Fruit fly (Drosophila melanogaster) whole organism, embryonic: ENCODE measurements around the gene L2HGDH.

Experiments used
- Ada2b ChIP-seq: fragments of 200-800 bp; sonication (Bioruptor generic); IDR thresholded peaks from 2 replicates; pipeline ENCODE4 v1.3.6; 2022; ENCODE audit warnings: missing biosample characterization, missing genetic modification characterization
- BEAF-32 ChIP-seq: fragments of 200-800 bp; sonication (Bioruptor generic); optimal IDR thresholded peaks from 3 replicates; lab custom pipeline; 2017; ENCODE audit warnings: missing biosample characterization, missing genetic modification characterization, mild to moderate bottlenecking, moderate library complexity, missing genetic modification reagents
- BtbVII ChIP-seq: fragments of 200-800 bp; sonication (Bioruptor generic); optimal IDR thresholded peaks from 3 replicates; lab custom pipeline; 2017; ENCODE audit warnings: missing biosample characterization, mild to moderate bottlenecking, missing genetic modification characterization
- CG10147 ChIP-seq: fragments of 200-800 bp; sonication (Bioruptor generic); optimal IDR thresholded peaks from 2 replicates; lab custom pipeline; 2019; ENCODE audit warnings: missing biosample characterization, mild to moderate bottlenecking, missing genetic modification characterization, moderate library complexity
- CG10209 ChIP-seq: fragments of 200-800 bp; sonication (Bioruptor generic); optimal IDR thresholded peaks from 3 replicates; lab custom pipeline; 2017; ENCODE audit warnings: missing biosample characterization, mild to moderate bottlenecking, missing genetic modification characterization, missing genetic modification reagents
- CG10267 ChIP-seq: fragments of 200-800 bp; sonication (Bioruptor generic); optimal IDR thresholded peaks from 2 replicates; lab custom pipeline; 2018; ENCODE audit warnings: missing biosample characterization, mild to moderate bottlenecking, missing genetic modification characterization, moderate library complexity
- CG10462 ChIP-seq: fragments of 200-800 bp; sonication (Bioruptor generic); optimal IDR thresholded peaks from 2 replicates; lab custom pipeline; 2016; ENCODE audit warnings: missing biosample characterization, missing genetic modification characterization
- CG10543 ChIP-seq: fragments of 200-800 bp; sonication (Bioruptor generic); optimal IDR thresholded peaks from 3 replicates; lab custom pipeline; 2017; ENCODE audit warnings: missing biosample characterization, mild to moderate bottlenecking, missing genetic modification characterization, moderate library complexity
- CG11504 ChIP-seq: fragments of 200-800 bp; sonication (Bioruptor generic); optimal IDR thresholded peaks from 3 replicates; lab custom pipeline; 2019; ENCODE audit warnings: missing biosample characterization, mild to moderate bottlenecking, missing genetic modification characterization, moderate library complexity
- CG12236 ChIP-seq: fragments of 200-800 bp; sonication (Bioruptor generic); optimal IDR thresholded peaks from 2 replicates; lab custom pipeline; 2016; ENCODE audit warnings: missing biosample characterization, missing genetic modification characterization
- CG13894 ChIP-seq: fragments of 200-800 bp; sonication (Bioruptor generic); optimal IDR thresholded peaks from 3 replicates; lab custom pipeline; 2018; ENCODE audit warnings: missing biosample characterization, mild to moderate bottlenecking, missing genetic modification characterization, moderate library complexity
- CG17829 ChIP-seq: fragments of 200-800 bp; optimal IDR thresholded peaks from 2 replicates; lab custom pipeline; 2019; ENCODE audit warnings: missing biosample characterization, mild to moderate bottlenecking, missing genetic modification characterization, moderate library complexity
- CG2116 ChIP-seq: fragments of 200-800 bp; sonication (Bioruptor generic); optimal IDR thresholded peaks from 3 replicates; lab custom pipeline; 2018; ENCODE audit warnings: missing biosample characterization, mild to moderate bottlenecking, missing genetic modification characterization
- CG32532 ChIP-seq: fragments of 200-800 bp; sonication (Bioruptor generic); IDR thresholded peaks from 2 replicates; pipeline ENCODE4 v1.3.6; 2022; ENCODE audit warnings: missing biosample characterization, missing genetic modification characterization
- CG3281 ChIP-seq: fragments of 200-800 bp; sonication (Bioruptor generic); optimal IDR thresholded peaks from 3 replicates; lab custom pipeline; 2017; ENCODE audit warnings: missing biosample characterization, mild to moderate bottlenecking, missing genetic modification characterization
- CG34224 ChIP-seq: fragments of 200-800 bp; sonication (Bioruptor generic); IDR thresholded peaks from 3 replicates; pipeline ENCODE4 v1.3.6; 2022; ENCODE audit warnings: missing biosample characterization, missing genetic modification characterization; ENCODE audit not compliant: partially characterized antibody
- CG3726 ChIP-seq: fragments of 200-800 bp; sonication (Bioruptor generic); IDR thresholded peaks from 3 replicates; pipeline ENCODE4, ENCODE4 v1.3.6; 2022; ENCODE audit warnings: missing biosample characterization, missing genetic modification characterization
- CoRest ChIP-seq: fragments of 200-800 bp; sonication (Bioruptor generic); optimal IDR thresholded peaks from 3 replicates; lab custom pipeline; 2018; ENCODE audit warnings: missing biosample characterization, mild to moderate bottlenecking, missing genetic modification characterization, moderate library complexity
- D19B ChIP-seq: fragments of 200-800 bp; sonication (Bioruptor generic); optimal IDR thresholded peaks from 2 replicates; lab custom pipeline; 2017; ENCODE audit warnings: missing biosample characterization, mild to moderate bottlenecking, missing genetic modification characterization
- Dbx ChIP-seq: fragments of 200-800 bp; sonication (Bioruptor generic); IDR thresholded peaks from 3 replicates; pipeline ENCODE4 v1.3.6; 2022; ENCODE audit warnings: missing biosample characterization, missing genetic modification characterization
- HmgZ ChIP-seq: fragments of 200-800 bp; sonication (Bioruptor generic); optimal IDR thresholded peaks from 2 replicates; lab custom pipeline; 2018; ENCODE audit warnings: missing biosample characterization, mild to moderate bottlenecking, missing genetic modification characterization
- Kr ChIP-seq: fragments of 200-800 bp; sonication (Bioruptor generic); optimal IDR thresholded peaks from 2 replicates; lab custom pipeline; 2017; ENCODE audit warnings: missing biosample characterization, mild to moderate bottlenecking, missing genetic modification characterization
- Med ChIP-seq: fragments of 200-800 bp; sonication (Bioruptor generic); peaks from one replicate; lab custom pipeline; 2016; ENCODE audit warnings: missing biosample characterization, missing genetic modification characterization, mild to moderate bottlenecking, inconsistent platforms, moderate library complexity
- Meics ChIP-seq: fragments of 200-800 bp; sonication (Bioruptor generic); optimal IDR thresholded peaks from 2 replicates; lab custom pipeline; 2017; ENCODE audit warnings: missing biosample characterization, mild to moderate bottlenecking, missing genetic modification characterization
- NFAT ChIP-seq: fragments of 200-800 bp; sonication (Bioruptor generic); IDR thresholded peaks from 2 replicates; pipeline ENCODE4 v1.3.6; 2022; ENCODE audit warnings: missing biosample characterization, missing genetic modification characterization
- Nf-YB ChIP-seq: fragments of 200-800 bp; sonication (Bioruptor generic); optimal IDR thresholded peaks from 3 replicates; lab custom pipeline; 2019; ENCODE audit warnings: missing biosample characterization, mild to moderate bottlenecking, missing genetic modification characterization, moderate library complexity
- NfI ChIP-seq: fragments of 200-800 bp; sonication (Bioruptor generic); optimal IDR thresholded peaks from 3 replicates; lab custom pipeline; 2018; ENCODE audit warnings: missing biosample characterization, mild to moderate bottlenecking, missing genetic modification characterization, moderate library complexity
- Oli ChIP-seq: fragments of 200-800 bp; sonication (Bioruptor generic); optimal IDR thresholded peaks from 2 replicates; lab custom pipeline; 2018; ENCODE audit warnings: missing biosample characterization, mild to moderate bottlenecking, missing genetic modification characterization, moderate library complexity
- Opbp ChIP-seq: fragments of 200-800 bp; sonication (Bioruptor generic); IDR thresholded peaks from 3 replicates; pipeline ENCODE4 v1.3.6; 2022; ENCODE audit warnings: missing biosample characterization, missing genetic modification characterization; ENCODE audit not compliant: partially characterized antibody
- PHDP ChIP-seq: fragments of 200-800 bp; sonication (Bioruptor generic); optimal IDR thresholded peaks from 3 replicates; lab custom pipeline; 2018; ENCODE audit warnings: missing biosample characterization, mild to moderate bottlenecking, missing genetic modification characterization, moderate library complexity
- Sox100B ChIP-seq: fragments of 200-800 bp; sonication (Bioruptor generic); optimal IDR thresholded peaks from 3 replicates; lab custom pipeline; 2018; ENCODE audit warnings: missing biosample characterization, mild to moderate bottlenecking, missing genetic modification characterization
- ab ChIP-seq: fragments of 200-800 bp; sonication (Bioruptor generic); optimal IDR thresholded peaks from 2 replicates; lab custom pipeline; 2016; ENCODE audit warnings: missing biosample characterization, missing genetic modification characterization
- bsh ChIP-seq, 2 experiments: fragments of 200-800 bp; sonication (Bioruptor generic); optimal IDR thresholded peaks; 2 replicates each; lab custom pipeline; 2017 to 2018; ENCODE audit warnings: mild to moderate bottlenecking in 2 of 2, missing biosample characterization in 2 of 2, missing genetic modification characterization in 2 of 2, moderate library complexity in 1 of 2
- gsb ChIP-seq: fragments of 200-800 bp; sonication (Bioruptor generic); IDR thresholded peaks from 2 replicates; pipeline ENCODE4 v1.3.6; 2022; ENCODE audit warnings: missing biosample characterization, missing genetic modification characterization
- hkb ChIP-seq, 2 experiments: fragments of 200-800 bp in 1 of 2; fragments of >200 bp in 1 of 2; sonication (Bioruptor generic) in 1 of 2; IDR thresholded peaks in 1 of 2; optimal IDR thresholded peaks in 1 of 2; 2 replicates each; pipeline versions ENCODE4 v1.3.6 to Lab custom; 2017 to 2022; ENCODE audit warnings: missing biosample characterization in 1 of 2, missing genetic modification characterization in 1 of 2
- lab ChIP-seq: fragments of 200-800 bp; sonication (Bioruptor generic); optimal IDR thresholded peaks from 3 replicates; lab custom pipeline; 2017; ENCODE audit warnings: missing biosample characterization, missing genetic modification characterization, mild to moderate bottlenecking, moderate library complexity, missing genetic modification reagents
- nerfin-1 ChIP-seq: fragments of 200-800 bp; sonication (Bioruptor generic); optimal IDR thresholded peaks from 3 replicates; lab custom pipeline; 2019; ENCODE audit warnings: missing biosample characterization, mild to moderate bottlenecking, missing genetic modification characterization, moderate library complexity
- row ChIP-seq: fragments of 200-800 bp; sonication (Bioruptor generic); IDR thresholded peaks from 3 replicates; pipeline ENCODE4 v1.3.6; 2022; ENCODE audit warnings: missing biosample characterization, missing genetic modification characterization
- scrt ChIP-seq: fragments of 200-800 bp; sonication (Bioruptor generic); optimal IDR thresholded peaks from 2 replicates; lab custom pipeline; 2018; ENCODE audit warnings: missing biosample characterization, mild to moderate bottlenecking, missing genetic modification characterization, moderate library complexity
- sd ChIP-seq: fragments of 200-800 bp; sonication (Bioruptor generic); optimal IDR thresholded peaks from 3 replicates; lab custom pipeline; 2018; ENCODE audit warnings: missing biosample characterization, mild to moderate bottlenecking, missing genetic modification characterization, moderate library complexity
- sens ChIP-seq: fragments of 200-800 bp; sonication (Bioruptor generic); peaks from one replicate; lab custom pipeline; 2016; ENCODE audit warnings: missing biosample characterization, missing genetic modification characterization
- sisA ChIP-seq: fragments of 200-800 bp; sonication (Bioruptor generic); IDR thresholded peaks from 2 replicates; pipeline ENCODE4 v1.3.6; 2022; ENCODE audit warnings: missing biosample characterization, missing genetic modification characterization
- tgo ChIP-seq: fragments of 200-800 bp; sonication (Bioruptor generic); IDR thresholded peaks from 3 replicates; pipeline ENCODE4 v1.3.6; 2022; ENCODE audit warnings: missing biosample characterization, missing genetic modification characterization
- trem ChIP-seq: fragments of 200-800 bp; optimal IDR thresholded peaks from 3 replicates; lab custom pipeline; 2019; ENCODE audit warnings: missing biosample characterization, mild to moderate bottlenecking, missing genetic modification characterization, moderate library complexity
- tx ChIP-seq: fragments of 200-800 bp; sonication (Bioruptor generic); optimal IDR thresholded peaks from 2 replicates; lab custom pipeline; 2016; ENCODE audit warnings: missing biosample characterization, missing genetic modification characterization
- unpg ChIP-seq: fragments of 200-800 bp; sonication (Bioruptor generic); optimal IDR thresholded peaks from 3 replicates; lab custom pipeline; 2018; ENCODE audit warnings: missing biosample characterization, mild to moderate bottlenecking, missing genetic modification characterization, moderate library complexity
- yki ChIP-seq: fragments of >200 bp; optimal IDR thresholded peaks from 3 replicates; lab custom pipeline; 2018

Gene L2HGDH

DNA sequence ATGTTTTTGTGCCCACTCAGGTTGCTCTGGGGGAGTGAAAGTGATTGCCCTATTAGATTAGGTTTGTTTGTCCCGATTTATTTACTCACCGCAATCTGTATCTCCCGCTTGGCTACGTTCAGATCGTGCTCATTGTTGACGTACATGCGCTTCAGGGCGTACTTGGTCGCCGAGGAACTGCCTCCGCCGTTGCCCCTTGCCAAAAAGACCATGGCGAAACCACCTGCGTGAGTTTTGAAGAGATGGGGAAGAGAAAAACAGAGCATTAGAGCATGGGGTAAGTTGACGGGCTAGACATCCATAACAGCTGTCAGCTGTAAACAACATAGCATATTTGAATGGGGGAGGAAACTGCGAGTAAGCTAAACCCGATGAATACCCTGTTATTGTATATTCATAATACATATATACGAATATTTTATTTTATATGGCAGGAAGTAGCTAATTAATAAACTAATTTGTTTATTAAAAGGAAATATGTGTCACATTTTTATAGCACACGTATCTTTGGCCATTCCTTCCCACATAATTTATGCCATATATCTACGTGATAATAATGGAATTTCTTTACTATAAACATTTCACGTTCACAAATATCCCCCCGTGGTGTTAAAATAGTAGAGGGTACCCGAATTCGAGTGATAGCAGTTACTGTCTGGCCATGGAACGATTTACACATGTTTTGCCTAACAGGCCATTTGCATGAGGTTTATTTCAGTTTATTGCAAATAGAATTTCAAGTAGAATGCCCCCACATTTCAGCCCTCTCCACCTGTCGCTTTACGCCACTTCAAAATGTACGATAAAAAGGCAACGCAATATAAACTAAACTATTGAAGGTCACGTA is 8.7 kb downstream of the L2HGDH start (continued):
- TF ChIP-seq CG3726 (GFP tag; lab: Robert Waterston, UW) (no peak), trem (tag; lab: Kevin White, UChicago) (no peak), nerfin-1 (tag; lab: Kevin White, UChicago) (peak; percentile 6), yki (lab: Kevin White, UChicago) (no peak), Opbp (GFP tag; lab: Robert Waterston, UW) (no peak), lab (peak; percentile 59), NfI (GFP tag; lab: Kevin White, UChicago) (peak; percentile 8), CG10267 (tag; lab: Kevin White, UChicago) (no peak), BEAF-32 (GFP tag; lab: Kevin White, UChicago) (no peak), D19B (GFP tag; lab: Kevin White, UChicago) (peak; percentile 98), BtbVII (GFP tag; lab: Kevin White, UChicago) (peak; percentile 51), Meics (GFP tag; lab: Kevin White, UChicago) (peak; percentile 53), Oli (peak; percentile 28), sisA (GFP tag; lab: Robert Waterston, UW) (peak; percentile 24; the same call in 1 of the 2 replicates), ab (GFP tag; lab: Kevin White, UChicago) (no peak), CG17829 (tag; lab: Kevin White, UChicago) (peak; percentile 13), CG10147 (GFP tag; lab: Kevin White, UChicago) (peak; percentile 63), NFAT (GFP tag; lab: Robert Waterston, UW) (no peak), unpg (GFP tag; lab: Kevin White, UChicago) (peak; percentile 45), tx (no peak), sens (GFP tag; lab: Kevin White, UChicago) (peak; percentile 49), Ada2b (peak; percentile 18; the same call in 1 of the 2 replicates), Med (GFP tag; lab: Kevin White, UChicago) (peak; percentile 29), CG32532 (GFP tag; lab: Robert Waterston, UW) (0 out of 2 replicates have a peak, but pooled peaks have one; percentile 47), CG10543 (GFP tag; lab: Kevin White, UChicago) (peak; percentile 13), tgo (GFP tag; lab: Robert Waterston, UW) (peak; percentile 52; the same call in 2 of the 3 replicates), scrt (GFP tag; lab: Kevin White, UChicago) (peak; percentile 46), gsb (GFP tag; lab: Robert Waterston, UW) (0 out of 2 replicates have a peak, but pooled peaks have one; percentile 5), hkb (optimal IDR thresholded peaks at IDR 0.05; lab: Kevin White, UChicago) (no peak), hkb (GFP tag; IDR thresholded peaks at IDR 0.05; lab: Robert Waterston, UW) (0 out of 2 replicates have a peak, but pooled peaks have one; percentile 36), row (GFP tag; lab: Robert Waterston, UW) (peak; percentile 76), CG3281 (peak; percentile 77), CG34224 (GFP tag; lab: Robert Waterston, UW) (no peak), CG2116 (GFP tag; lab: Kevin White, UChicago) (no peak), Kr (GFP tag; lab: Kevin White, UChicago) (no peak), Dbx (GFP tag; lab: Robert Waterston, UW) (0 out of 3 replicates have a peak, but pooled peaks have one; percentile 37), CG12236 (no peak), CG13894 (no peak), Nf-YB (GFP tag; lab: Kevin White, UChicago) (peak; percentile 37), CoRest (peak; percentile 51), CG10462 (no peak), bsh (GFP tag; optimal IDR thresholded peaks at IDR 0.05; lab: Kevin White, UChicago) (peak in 1 of 2 experiments; percentile 3), HmgZ (tag; lab: Kevin White, UChicago) (no peak), CG10209 (GFP tag; lab: Kevin White, UChicago) (peak; percentile 30), CG11504 (peak; percentile 43), sd (peak; percentile 70), PHDP (tag; lab: Kevin White, UChicago) (peak; percentile 64), Sox100B (GFP tag; lab: Kevin White, UChicago) (peak; percentile 28)
